Worm (Caenorhabditis elegans): ENCODE results near the gene T17H7.7.

ce11 chrIII:783254-783753 lies 25.4 kb upstream of the T17H7.7 start, which contains the start of the genes dagl-2 and ppm-1.G:
- no peak for TF ChIP-seq ceh-36 (tag; optimal IDR thresholded peaks at IDR 0.05)
- no peak for TF ChIP-seq ets-7 (tag; optimal IDR thresholded peaks at IDR 0.05)
- no peak for TF ChIP-seq hmbx-1 (tag; optimal IDR thresholded peaks at IDR 0.05)
